Worm (Caenorhabditis elegans): ENCODE measurements around the gene C33D9.6.

Gene C33D9.6

DNA sequence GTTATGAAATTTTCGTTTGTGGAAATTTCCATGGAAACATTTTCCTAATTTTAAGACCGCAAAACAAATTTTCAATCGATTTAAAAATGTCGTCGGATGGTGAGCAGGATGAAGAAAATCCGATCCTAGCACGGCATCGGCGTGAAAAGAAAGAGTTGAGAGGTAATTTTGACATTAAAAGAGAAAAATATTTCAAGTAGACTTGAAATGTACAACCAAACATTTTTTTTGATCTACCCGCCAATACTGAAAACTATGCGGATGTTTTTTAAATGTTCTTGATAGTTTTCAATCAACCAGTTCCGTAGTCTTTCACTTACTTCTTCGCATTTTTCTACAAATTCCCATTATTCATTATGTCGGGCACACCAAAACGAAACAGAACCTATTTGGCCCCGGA, 49.8 kb downstream of the C33D9.6 start, which contains the start of gene otub-3 (continued):
- TF ChIP-seq attf-5 (GFP tag; optimal IDR thresholded peaks at IDR 0.05) (no peak), ZK185.1 (tag; optimal IDR thresholded peaks at IDR 0.05; ENCODE audit: poor library complexity, severe bottlenecking) (no peak), lin-40 (tag; optimal IDR thresholded peaks at IDR 0.05) (no peak)

DNA sequence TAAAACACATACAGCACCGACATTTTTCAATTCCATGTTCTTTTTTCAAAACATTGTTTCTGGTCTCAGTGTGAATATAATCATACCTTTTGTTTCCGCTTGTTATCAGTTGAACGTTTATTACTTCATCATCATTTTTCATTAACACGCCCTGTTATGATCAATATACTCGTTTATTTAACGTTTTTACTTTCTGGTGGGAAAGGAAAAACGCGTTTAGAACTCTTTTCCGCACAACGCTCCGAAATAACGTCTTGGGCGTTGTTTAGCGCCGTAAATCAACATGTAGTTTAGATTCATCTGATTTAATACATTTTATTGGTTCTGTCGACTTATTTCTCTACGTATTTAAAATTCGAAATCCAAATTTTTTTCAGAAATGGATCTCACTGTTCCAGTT, 52.6 kb downstream of the C33D9.6 start, which contains the start of gene pgm-3:
TSS of gene pgm-3 (plus strand) at position 378 of the 400 bp plus-strand sequence.
- no peak for TF ChIP-seq lsy-27 (tag; optimal IDR thresholded peaks at IDR 0.05; ENCODE audit: borderline replicate concordance, insufficient read depth)
- TF ChIP-seq tbx-9 (tag; optimal IDR thresholded peaks at IDR 0.05; ENCODE audit: borderline replicate concordance) = no peak
- peak; percentile 75 for TF ChIP-seq attf-3 (GFP tag; conservative IDR thresholded peaks at IDR 0.05)
- TF ChIP-seq rec-8 (tag; optimal IDR thresholded peaks at IDR 0.05) = no peak
- TF ChIP-seq snpc-1.1 (tag; optimal IDR thresholded peaks at IDR 0.05; ENCODE audit: insufficient read depth) = no peak

DNA sequence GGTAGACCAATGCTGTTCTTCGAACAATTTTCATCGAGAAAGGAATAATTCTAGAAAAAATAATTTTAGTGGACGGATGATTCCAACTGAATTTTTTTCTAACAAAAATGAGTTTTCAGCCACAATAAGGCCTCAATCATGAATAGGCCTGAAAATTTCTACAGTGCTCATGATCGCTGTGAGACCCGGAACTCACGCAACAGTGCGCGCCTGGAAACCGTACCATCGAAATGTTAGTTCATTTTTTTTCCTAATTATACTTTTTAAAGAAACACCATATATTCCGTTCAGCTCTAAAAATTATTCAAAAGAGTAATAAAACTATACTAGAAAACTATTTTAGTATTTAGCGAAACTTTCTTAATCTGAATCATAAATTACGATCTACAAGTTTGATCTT, 53.0 kb downstream of the C33D9.6 start:
- TF ChIP-seq madf-8 (GFP tag; conservative IDR thresholded peaks at IDR 0.05) = peak; percentile 82
- peak; percentile 59 for TF ChIP-seq xnd-1 (tag; optimal IDR thresholded peaks at IDR 0.05)
- peak; percentile 78 for TF ChIP-seq lsl-1 (GFP tag; optimal IDR thresholded peaks at IDR 0.05)
- TF ChIP-seq D2030.7 (GFP tag; IDR thresholded peaks at IDR 0.05) = 0 out of 2 replicates have a peak, but pooled peaks have one; percentile 35
- TF ChIP-seq rec-8 (tag; optimal IDR thresholded peaks at IDR 0.05) = no peak
- peak; percentile 87 for TF ChIP-seq madf-6 (GFP tag; IDR thresholded peaks at IDR 0.05)
- TF ChIP-seq F33H1.4 (GFP tag; IDR thresholded peaks at IDR 0.05) = peak; percentile 83
- TF ChIP-seq ztf-22 (GFP tag; optimal IDR thresholded peaks at IDR 0.05) = no peak
- peak; percentile 22 for TF ChIP-seq dpl-1 (GFP tag; optimal IDR thresholded peaks at IDR 0.05)
- TF ChIP-seq lin-35 (GFP tag; optimal IDR thresholded peaks at IDR 0.05) = no peak
- TF ChIP-seq efl-1 (GFP tag; optimal IDR thresholded peaks at IDR 0.05) = peak; percentile 44
